Fruit fly (Drosophila melanogaster) whole organism, embryonic: ENCODE results near the gene Pp1alpha-96A.
A peak's percentile ranks its signal among the peaks of the same experiment; 100 is the strongest.

Source experiments
- B-H1 ChIP-seq: fragments of 200-800 bp; sonication (Bioruptor generic); IDR thresholded peaks from 3 replicates; pipeline ENCODE4 v1.3.6; 2022; ENCODE audit warnings: missing biosample characterization, missing genetic modification characterization
- CG10366 ChIP-seq: fragments of 200-800 bp; sonication (Bioruptor generic); IDR thresholded peaks from 2 replicates; pipeline ENCODE4 v1.3.6; 2022; ENCODE audit warnings: missing biosample characterization, missing genetic modification characterization
- CG11085 ChIP-seq: fragments of 200-800 bp; sonication (Bioruptor generic); IDR thresholded peaks from 2 replicates; pipeline ENCODE4 v1.3.6; 2022; ENCODE audit warnings: missing biosample characterization, missing genetic modification characterization
- CG11247 ChIP-seq: fragments of 200-800 bp; sonication (Bioruptor generic); IDR thresholded peaks from 2 replicates; pipeline ENCODE4 v1.3.6; 2022; ENCODE audit warnings: missing biosample characterization, missing genetic modification characterization
- CG12769 ChIP-seq: fragments of 200-800 bp; sonication (Bioruptor generic); optimal IDR thresholded peaks from 2 replicates; lab custom pipeline; 2019; ENCODE audit warnings: missing biosample characterization, mild to moderate bottlenecking, missing genetic modification characterization, moderate library complexity
- CG1602 ChIP-seq: fragments of 200-800 bp; sonication (Bioruptor generic); optimal IDR thresholded peaks from 3 replicates; lab custom pipeline; 2016; ENCODE audit warnings: missing biosample characterization, missing genetic modification characterization
- CG1603 ChIP-seq: fragments of 200-800 bp; sonication (Bioruptor generic); optimal IDR thresholded peaks from 2 replicates; lab custom pipeline; 2019; ENCODE audit warnings: missing biosample characterization, mild to moderate bottlenecking, missing genetic modification characterization, moderate library complexity
- CG17328 ChIP-seq: fragments of 200-800 bp; sonication (Bioruptor generic); IDR thresholded peaks from 2 replicates; pipeline ENCODE4 v1.3.6; 2022; ENCODE audit warnings: missing biosample characterization, missing genetic modification characterization
- CG30431 ChIP-seq: fragments of 200-800 bp; sonication (Bioruptor generic); optimal IDR thresholded peaks from 2 replicates; lab custom pipeline; 2017; ENCODE audit warnings: missing biosample characterization, missing genetic modification characterization
- CG31365 ChIP-seq: fragments of 200-800 bp; sonication (Bioruptor generic); optimal IDR thresholded peaks from 2 replicates; lab custom pipeline; 2018; ENCODE audit warnings: missing biosample characterization, mild to moderate bottlenecking, missing genetic modification characterization
- CG31441 ChIP-seq: fragments of 200-800 bp; sonication (Bioruptor generic); IDR thresholded peaks from 2 replicates; pipeline ENCODE4 v1.3.6; 2022; ENCODE audit warnings: missing biosample characterization, missing genetic modification characterization
- CG32532 ChIP-seq: fragments of 200-800 bp; sonication (Bioruptor generic); IDR thresholded peaks from 2 replicates; pipeline ENCODE4 v1.3.6; 2022; ENCODE audit warnings: missing biosample characterization, missing genetic modification characterization
- CG3281 ChIP-seq: fragments of 200-800 bp; sonication (Bioruptor generic); optimal IDR thresholded peaks from 3 replicates; lab custom pipeline; 2017; ENCODE audit warnings: missing biosample characterization, mild to moderate bottlenecking, missing genetic modification characterization
- CG34376 ChIP-seq: fragments of 200-800 bp; sonication (Bioruptor generic); optimal IDR thresholded peaks from 2 replicates; lab custom pipeline; 2018; ENCODE audit warnings: missing biosample characterization, mild to moderate bottlenecking, missing genetic modification characterization
- CG4360 ChIP-seq: fragments of 200-800 bp; sonication (Bioruptor generic); IDR thresholded peaks from 2 replicates; pipeline ENCODE4 v1.3.6; 2022; ENCODE audit warnings: missing biosample characterization, missing genetic modification characterization
- CG6689 ChIP-seq: fragments of 200-800 bp; sonication (Bioruptor generic); IDR thresholded peaks from 2 replicates; pipeline ENCODE4 v1.3.6; 2022; ENCODE audit warnings: missing biosample characterization, missing genetic modification characterization
- CG6791 ChIP-seq: fragments of 200-800 bp; sonication (Bioruptor generic); IDR thresholded peaks from 3 replicates; pipeline ENCODE4 v1.3.6; 2022; ENCODE audit warnings: missing biosample characterization, missing genetic modification characterization; ENCODE audit not compliant: partially characterized antibody
- CG6813 ChIP-seq: fragments of 200-800 bp; sonication (Bioruptor generic); optimal IDR thresholded peaks from 2 replicates; lab custom pipeline; 2017; ENCODE audit warnings: missing biosample characterization, missing genetic modification characterization, mild to moderate bottlenecking, moderate library complexity, missing genetic modification reagents
- CG7357 ChIP-seq: fragments of 200-800 bp; sonication (Bioruptor generic); IDR thresholded peaks from 3 replicates; pipeline ENCODE4 v1.3.6; 2022; ENCODE audit warnings: missing biosample characterization, missing genetic modification characterization
- CG7839 ChIP-seq: fragments of 200-800 bp; sonication (Bioruptor generic); optimal IDR thresholded peaks from 3 replicates; lab custom pipeline; 2018; ENCODE audit warnings: missing biosample characterization, mild to moderate bottlenecking, missing genetic modification characterization, moderate library complexity
- Camta ChIP-seq: fragments of 200-800 bp; sonication (Bioruptor generic); optimal IDR thresholded peaks from 2 replicates; lab custom pipeline; 2016; ENCODE audit warnings: missing biosample characterization, missing genetic modification characterization
- D ChIP-seq, 2 experiments: fragments of 200-800 bp in 1 of 2; fragments of >200 bp in 1 of 2; sonication (Bioruptor generic) in 1 of 2; optimal IDR thresholded peaks; 2 replicates in 1 of 2; 3 replicates in 1 of 2; lab custom pipeline; 2017; ENCODE audit warnings: mild to moderate bottlenecking in 1 of 2, missing biosample characterization in 1 of 2, missing genetic modification characterization in 1 of 2, missing genetic modification reagents in 1 of 2
- Dbx ChIP-seq: fragments of 200-800 bp; sonication (Bioruptor generic); IDR thresholded peaks from 3 replicates; pipeline ENCODE4 v1.3.6; 2022; ENCODE audit warnings: missing biosample characterization, missing genetic modification characterization
- Dll ChIP-seq: fragments of 200-800 bp; sonication (Bioruptor generic); IDR thresholded peaks from 4 replicates; pipeline ENCODE4 v1.3.6; 2022; ENCODE audit warnings: missing biosample characterization, missing genetic modification characterization; ENCODE audit not compliant: partially characterized antibody
- Doc3 ChIP-seq: fragments of 200-800 bp; sonication (Bioruptor generic); IDR thresholded peaks from 3 replicates; pipeline ENCODE4 v1.3.6; 2022; ENCODE audit warnings: missing biosample characterization, missing genetic modification characterization; ENCODE audit not compliant: partially characterized antibody
- Dref ChIP-seq: fragments of 200-800 bp; sonication (Bioruptor generic); IDR thresholded peaks from 2 replicates; pipeline ENCODE4 v1.3.6; 2022; ENCODE audit warnings: missing biosample characterization, missing genetic modification characterization
- Drgx ChIP-seq: fragments of 200-800 bp; sonication (Bioruptor generic); IDR thresholded peaks from 2 replicates; pipeline ENCODE4 v1.3.6; 2022; ENCODE audit warnings: missing biosample characterization, missing genetic modification characterization
- H15 ChIP-seq: fragments of 200-800 bp; sonication (Bioruptor generic); IDR thresholded peaks from 3 replicates; pipeline ENCODE4 v1.3.6; 2022; ENCODE audit warnings: missing biosample characterization, missing genetic modification characterization
- Hey ChIP-seq: fragments of 200-800 bp; sonication (Bioruptor generic); optimal IDR thresholded peaks from 3 replicates; lab custom pipeline; 2018; ENCODE audit warnings: missing biosample characterization, mild to moderate bottlenecking, missing genetic modification characterization
- Lhr ChIP-seq: fragments of 200-800 bp; sonication (Bioruptor generic); optimal IDR thresholded peaks from 3 replicates; lab custom pipeline; 2017; ENCODE audit warnings: mild to moderate bottlenecking, missing biosample characterization, missing genetic modification reagents, missing genetic modification characterization
- Spps ChIP-seq: fragments of 200-800 bp; sonication (Bioruptor generic); optimal IDR thresholded peaks from 2 replicates; lab custom pipeline; 2018; ENCODE audit warnings: missing biosample characterization, mild to moderate bottlenecking, missing genetic modification characterization
- Ssrp ChIP-seq: fragments of 200-800 bp; sonication (Bioruptor generic); optimal IDR thresholded peaks from 2 replicates; lab custom pipeline; 2018; ENCODE audit warnings: missing biosample characterization, mild to moderate bottlenecking, missing genetic modification characterization, moderate library complexity
- ab ChIP-seq: fragments of 200-800 bp; sonication (Bioruptor generic); optimal IDR thresholded peaks from 2 replicates; lab custom pipeline; 2016; ENCODE audit warnings: missing biosample characterization, missing genetic modification characterization
- cas ChIP-seq: fragments of 200-800 bp; sonication (Bioruptor generic); IDR thresholded peaks from 2 replicates; pipeline ENCODE4 v1.3.6; 2022; ENCODE audit warnings: missing biosample characterization, missing genetic modification characterization
- caup ChIP-seq: fragments of 200-800 bp; sonication (Bioruptor generic); optimal IDR thresholded peaks from 3 replicates; lab custom pipeline; 2017; ENCODE audit warnings: missing biosample characterization, mild to moderate bottlenecking, missing genetic modification characterization, moderate library complexity; ENCODE audit not compliant: severe bottlenecking
- dm ChIP-seq: fragments of 200-800 bp; sonication (Bioruptor generic); optimal IDR thresholded peaks from 3 replicates; lab custom pipeline; 2016; ENCODE audit warnings: missing biosample characterization, missing genetic modification characterization
- ems ChIP-seq: fragments of 200-800 bp; sonication (Bioruptor generic); optimal IDR thresholded peaks from 3 replicates; lab custom pipeline; 2016; ENCODE audit warnings: missing biosample characterization, missing genetic modification characterization
- esg ChIP-seq: fragments of 200-800 bp; sonication (Bioruptor generic); conservative IDR thresholded peaks from 2 replicates; pipeline ENCODE4 v1.3.6; 2022; ENCODE audit warnings: missing biosample characterization, missing genetic modification characterization
- fd102C ChIP-seq: fragments of 200-800 bp; sonication (Bioruptor generic); optimal IDR thresholded peaks from 2 replicates; lab custom pipeline; 2018; ENCODE audit warnings: missing biosample characterization, mild to moderate bottlenecking, missing genetic modification characterization, moderate library complexity
- luna ChIP-seq: fragments of 200-800 bp; sonication (Bioruptor generic); optimal IDR thresholded peaks from 2 replicates; lab custom pipeline; 2016; ENCODE audit warnings: missing biosample characterization, missing genetic modification characterization
- nmo ChIP-seq: fragments of 200-800 bp; sonication (Bioruptor generic); optimal IDR thresholded peaks from 2 replicates; lab custom pipeline; 2018; ENCODE audit warnings: missing biosample characterization, mild to moderate bottlenecking, missing genetic modification characterization, moderate library complexity
- onecut ChIP-seq: fragments of 200-800 bp; sonication (Bioruptor generic); IDR thresholded peaks from 2 replicates; pipeline ENCODE4 v1.3.6; 2022; ENCODE audit warnings: missing biosample characterization, missing genetic modification characterization
- pnt ChIP-seq: fragments of 200-800 bp; sonication (Bioruptor generic); optimal IDR thresholded peaks from 3 replicates; lab custom pipeline; 2016; ENCODE audit warnings: missing biosample characterization, missing genetic modification characterization
- rib ChIP-seq: fragments of 200-800 bp; sonication (Bioruptor generic); IDR thresholded peaks from 2 replicates; pipeline ENCODE4 v1.3.6; 2022; ENCODE audit warnings: missing biosample characterization, missing genetic modification characterization
- row ChIP-seq: fragments of 200-800 bp; sonication (Bioruptor generic); IDR thresholded peaks from 3 replicates; pipeline ENCODE4 v1.3.6; 2022; ENCODE audit warnings: missing biosample characterization, missing genetic modification characterization
- run ChIP-seq: fragments of 200-800 bp; sonication (Bioruptor generic); optimal IDR thresholded peaks from 3 replicates; lab custom pipeline; 2018; ENCODE audit warnings: missing biosample characterization, mild to moderate bottlenecking, missing genetic modification characterization
- sim ChIP-seq: fragments of 200-800 bp; sonication (Bioruptor generic); IDR thresholded peaks from 2 replicates; pipeline ENCODE4 v1.3.6; 2022; ENCODE audit warnings: missing biosample characterization, missing genetic modification characterization
- sisA ChIP-seq: fragments of 200-800 bp; sonication (Bioruptor generic); IDR thresholded peaks from 2 replicates; pipeline ENCODE4 v1.3.6; 2022; ENCODE audit warnings: missing biosample characterization, missing genetic modification characterization
- tup ChIP-seq: fragments of 200-800 bp; sonication (Bioruptor generic); optimal IDR thresholded peaks from 2 replicates; lab custom pipeline; 2016; ENCODE audit warnings: missing biosample characterization, mild to moderate bottlenecking, missing genetic modification characterization, moderate library complexity
- z ChIP-seq: fragments of 200-800 bp; sonication (Bioruptor generic); IDR thresholded peaks from 3 replicates; pipeline ENCODE4 v1.3.6; 2022; ENCODE audit warnings: missing biosample characterization, missing genetic modification characterization

Pp1alpha-96A gene

dm6 chr3R:24565748-24566239 lies 47.7 kb downstream of the Pp1alpha-96A start (continued):
- TF ChIP-seq pnt (GFP tag; lab: Kevin White, UChicago) (no peak), Dll (GFP tag; lab: Robert Waterston, UW) (no peak; the same call in 3 of the 4 replicates), run (tag; lab: Kevin White, UChicago) (peak; percentile 46), Hey (peak; percentile 52), H15 (GFP tag; lab: Robert Waterston, UW) (0 out of 3 replicates have a peak, but pooled peaks have one; percentile 40), Dbx (GFP tag; lab: Robert Waterston, UW) (peak; percentile 70; the same call in 2 of the 3 replicates), Drgx (GFP tag; lab: Robert Waterston, UW) (peak; percentile 36; the same call in 1 of the 2 replicates), ems (no peak), CG1602 (GFP tag; lab: Kevin White, UChicago) (peak; percentile 0), CG7357 (GFP tag; lab: Robert Waterston, UW) (no peak), CG10366 (GFP tag; lab: Robert Waterston, UW) (no peak), CG32532 (GFP tag; lab: Robert Waterston, UW) (peak; percentile 49; the same call in 1 of the 2 replicates), CG3281 (GFP tag; lab: Kevin White, UChicago) (peak; percentile 60), onecut (GFP tag; lab: Robert Waterston, UW) (peak; percentile 54), cas (0 out of 2 replicates have a peak, but pooled peaks have one; percentile 16), Lhr (GFP tag; lab: Kevin White, UChicago) (no peak), row (peak; percentile 27; the same call in 1 of the 3 replicates), CG31365 (tag; lab: Kevin White, UChicago) (peak; percentile 58), caup (GFP tag; lab: Kevin White, UChicago) (peak; percentile 85), rib (no peak; the same call in none of the 2 replicates), Ssrp (no peak), CG7839 (tag; lab: Kevin White, UChicago) (no peak), Camta (GFP tag; lab: Kevin White, UChicago) (peak; percentile 32), luna (GFP tag; lab: Kevin White, UChicago) (no peak), Dref (GFP tag; lab: Robert Waterston, UW) (no peak), CG34376 (peak; percentile 96), Spps (tag; lab: Kevin White, UChicago) (peak; percentile 17), CG31441 (no peak), CG4360 (GFP tag; lab: Robert Waterston, UW) (peak; percentile 52; the same call in 1 of the 2 replicates), nmo (GFP tag; lab: Kevin White, UChicago) (no peak), CG6791 (GFP tag; lab: Robert Waterston, UW) (no peak), esg (GFP tag; lab: Robert Waterston, UW) (no peak), D (optimal IDR thresholded peaks at IDR 0.05; lab: Kevin White, UChicago) (no peak), D (GFP tag; optimal IDR thresholded peaks at IDR 0.05; lab: Kevin White, UChicago) (peak; percentile 24), fd102C (GFP tag; lab: Kevin White, UChicago) (no peak), CG6813 (GFP tag; lab: Kevin White, UChicago) (peak; percentile 83), CG11085 (no peak), CG6689 (no peak; the same call in 1 of the 2 replicates), Doc3 (GFP tag; lab: Robert Waterston, UW) (no peak), CG11247 (GFP tag; lab: Robert Waterston, UW) (0 out of 2 replicates have a peak, but pooled peaks have one; percentile 4), CG12769 (peak; percentile 48), CG17328 (peak; percentile 33; the same call in 1 of the 2 replicates), dm (GFP tag; lab: Kevin White, UChicago) (no peak), sisA (GFP tag; lab: Robert Waterston, UW) (no peak), sim (GFP tag; lab: Robert Waterston, UW) (no peak), CG30431 (no peak), tup (GFP tag; lab: Kevin White, UChicago) (no peak), z (GFP tag; lab: Robert Waterston, UW) (peak; percentile 51; the same call in 1 of the 3 replicates), B-H1 (GFP tag; lab: Robert Waterston, UW) (no peak), ab (GFP tag; lab: Kevin White, UChicago) (no peak), CG1603 (no peak)
